Worm (Caenorhabditis elegans) whole organism, midembryonic: ENCODE results near the gene srh-277.

Experiments used
- T22C8.4 ChIP-seq: fragments of 200-800 bp; sonication (Bioruptor generic); IDR thresholded peaks from 2 replicates; pipeline ENCODE4 v1.3.6; 2022; ENCODE audit warnings: missing genetic modification characterization, missing compliant biosample characterization
- cog-1 ChIP-seq: sonication (generic microtip); optimal IDR thresholded peaks from 2 replicates; lab custom pipeline; 2016; ENCODE audit warnings: missing genetic modification characterization, missing compliant biosample characterization
- flt-1 ChIP-seq: fragments of 200-800 bp; sonication (Bioruptor generic); IDR thresholded peaks from 2 replicates; pipeline ENCODE4 v1.3.6; 2022; ENCODE audit warnings: missing genetic modification characterization, missing compliant biosample characterization
- klf-2 ChIP-seq: fragments of 200-800 bp; sonication (Bioruptor generic); conservative IDR thresholded peaks from 2 replicates; pipeline ENCODE4 v1.3.6; 2022; ENCODE audit warnings: missing genetic modification reagents, missing genetic modification characterization, missing compliant biosample characterization
- med-1 ChIP-seq: sonication (generic microtip); optimal IDR thresholded peaks from 2 replicates; lab custom pipeline; 2017; ENCODE audit warnings: missing genetic modification characterization, mild to moderate bottlenecking, missing compliant biosample characterization, antibody characterized with exemption, missing genetic modification reagents; ENCODE audit not compliant: insufficient read depth
- ref-1 ChIP-seq: fragments of 200-800 bp; sonication (Bioruptor generic); conservative IDR thresholded peaks from 2 replicates; pipeline ENCODE4 v1.3.6; 2022; ENCODE audit warnings: missing genetic modification reagents, missing genetic modification characterization, missing compliant biosample characterization
- tab-1 ChIP-seq: fragments of 200-800 bp; sonication (Bioruptor generic); IDR thresholded peaks from 2 replicates; pipeline ENCODE4 v1.3.6; 2022; ENCODE audit warnings: missing genetic modification characterization, missing compliant biosample characterization
- ztf-23 ChIP-seq: fragments of 200-800 bp; sonication (Bioruptor generic); IDR thresholded peaks from 2 replicates; pipeline ENCODE4 v1.3.6; 2022; ENCODE audit warnings: missing genetic modification reagents, missing genetic modification characterization, missing compliant biosample characterization
- ztf-29 ChIP-seq: fragments of 200-800 bp; sonication (Bioruptor generic); IDR thresholded peaks from 2 replicates; pipeline ENCODE4 v1.3.6; 2022; ENCODE audit warnings: missing genetic modification reagents, missing genetic modification characterization, missing compliant biosample characterization

Gene srh-277

DNA sequence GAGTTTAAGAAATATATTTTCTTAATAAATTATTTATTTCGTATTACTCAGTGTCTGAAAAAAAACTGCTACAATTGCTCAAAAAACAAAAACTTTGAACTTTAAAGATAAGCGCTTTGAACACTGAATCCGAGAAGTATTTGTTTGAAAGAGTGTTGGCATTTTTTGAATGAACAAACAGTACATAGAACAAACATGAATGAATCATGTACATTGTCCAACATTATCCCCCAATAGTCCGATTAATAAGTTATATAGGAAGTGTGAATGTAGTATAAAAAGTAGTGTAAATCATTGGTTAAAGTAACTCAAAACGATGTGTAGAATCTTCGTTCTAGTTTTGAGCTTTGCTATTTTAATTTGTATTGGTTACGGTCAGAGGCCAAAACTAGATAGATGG lies 18.7 kb downstream of the srh-277 start, which contains the start of gene F11A5.17:
TSS of gene F11A5.17 (plus strand) at position 301 of the 400 bp plus-strand sequence.
- TF ChIP-seq klf-2 (GFP tag; lab: Robert Waterston, UW), result no peak
- TF ChIP-seq T22C8.4 (GFP tag; lab: Robert Waterston, UW), result no peak

DNA sequence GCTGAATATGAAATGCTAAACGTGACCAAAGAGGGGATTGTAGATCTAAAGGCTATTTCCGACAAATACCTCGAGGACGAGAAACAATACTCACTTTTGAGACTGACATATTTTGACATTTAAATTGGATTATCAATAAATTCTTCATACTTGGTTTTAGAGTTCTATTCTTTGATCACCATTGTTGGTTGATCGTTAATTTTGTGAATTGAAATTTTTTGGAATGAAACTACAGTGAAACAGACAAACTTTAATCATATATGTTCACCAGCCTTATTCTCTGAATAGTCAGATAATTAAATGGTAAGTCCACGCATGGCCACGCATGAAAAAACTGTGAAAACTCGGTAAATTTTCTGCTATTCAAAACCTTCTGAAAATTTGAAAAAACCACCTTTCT lies 19.6 kb downstream of the srh-277 start, which contains the start of gene F11A5.18:
TSS of gene F11A5.18 (plus strand) at position 301 of the 400 bp plus-strand sequence.
- TF ChIP-seq ref-1 (GFP tag; lab: Robert Waterston, UW), result no peak
- no peak for TF ChIP-seq ztf-23 (GFP tag; lab: Robert Waterston, UW)
- TF ChIP-seq med-1 (GFP tag; lab: Kevin White, UChicago), result no peak
- TF ChIP-seq ztf-29 (GFP tag; lab: Robert Waterston, UW), result no peak
- TF ChIP-seq cog-1 (tag; lab: Kevin White, UChicago), result no peak
- TF ChIP-seq tab-1 (GFP tag; lab: Robert Waterston, UW), result no peak
- no peak for TF ChIP-seq klf-2 (GFP tag; lab: Robert Waterston, UW)
- TF ChIP-seq flt-1, result no peak
- TF ChIP-seq T22C8.4 (GFP tag; lab: Robert Waterston, UW), result no peak

DNA sequence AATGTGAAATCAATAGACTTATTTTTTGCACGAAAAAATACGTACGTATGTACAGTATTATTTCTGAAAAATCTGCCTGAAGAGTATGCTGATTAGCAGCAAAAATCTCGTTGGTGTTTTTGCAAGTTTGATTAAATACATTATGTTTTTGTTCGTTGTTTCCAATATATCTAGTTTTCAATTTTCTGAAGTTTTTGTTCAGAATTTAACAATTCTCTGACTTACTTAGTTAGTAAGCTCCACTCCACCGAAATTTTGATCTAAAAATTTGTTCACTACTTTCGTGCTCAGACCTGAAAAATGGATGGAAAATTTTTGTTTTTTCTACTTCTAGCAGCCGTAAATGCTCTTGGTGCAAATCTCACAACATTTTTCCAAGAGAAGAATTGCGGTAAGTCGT lies 21.9 kb downstream of the srh-277 start, which contains the start of gene irld-26:
TSS of gene irld-26 (plus strand) at position 301 of the 400 bp plus-strand sequence.
- no peak for TF ChIP-seq ztf-23 (GFP tag; lab: Robert Waterston, UW)
- TF ChIP-seq klf-2 (GFP tag; lab: Robert Waterston, UW), result no peak
- no peak for TF ChIP-seq flt-1
- no peak for TF ChIP-seq T22C8.4 (GFP tag; lab: Robert Waterston, UW)
- no peak for TF ChIP-seq ref-1 (GFP tag; lab: Robert Waterston, UW)
- TF ChIP-seq cog-1 (tag; lab: Kevin White, UChicago), result no peak
- no peak for TF ChIP-seq ztf-29 (GFP tag; lab: Robert Waterston, UW)
- no peak for TF ChIP-seq med-1 (GFP tag; lab: Kevin White, UChicago)
- TF ChIP-seq tab-1 (GFP tag; lab: Robert Waterston, UW), result no peak

DNA sequence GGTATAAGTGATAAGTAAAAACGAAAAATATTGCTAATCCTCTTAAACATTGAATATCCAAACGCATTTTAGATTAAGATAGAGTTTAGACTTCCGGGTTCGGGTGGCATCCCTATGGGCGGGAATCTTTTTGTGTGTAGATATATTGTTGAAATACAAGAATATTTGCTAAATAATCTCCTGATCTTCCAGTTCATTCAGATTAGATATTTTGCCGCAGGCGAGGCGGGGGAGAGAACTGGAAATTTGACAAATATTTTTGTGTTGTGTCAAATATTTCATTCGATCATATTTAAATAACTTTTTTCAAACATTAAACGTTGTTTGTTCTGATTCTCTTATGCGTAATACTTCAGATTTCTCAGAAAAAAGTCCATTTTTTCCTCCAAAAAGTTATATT lies 26.8 kb downstream of the srh-277 start, which contains the start of gene oac-15:
TSS of gene oac-15 (minus strand) at position 101 of the 400 bp plus-strand sequence.
- no peak for TF ChIP-seq ref-1 (GFP tag; lab: Robert Waterston, UW)
- TF ChIP-seq tab-1 (GFP tag; lab: Robert Waterston, UW), result no peak
- TF ChIP-seq ztf-23 (GFP tag; lab: Robert Waterston, UW), result no peak
- no peak for TF ChIP-seq cog-1 (tag; lab: Kevin White, UChicago)
- no peak for TF ChIP-seq med-1 (GFP tag; lab: Kevin White, UChicago)
- TF ChIP-seq ztf-29 (GFP tag; lab: Robert Waterston, UW), result no peak
- TF ChIP-seq T22C8.4 (GFP tag; lab: Robert Waterston, UW), result no peak
- TF ChIP-seq flt-1, result no peak

DNA sequence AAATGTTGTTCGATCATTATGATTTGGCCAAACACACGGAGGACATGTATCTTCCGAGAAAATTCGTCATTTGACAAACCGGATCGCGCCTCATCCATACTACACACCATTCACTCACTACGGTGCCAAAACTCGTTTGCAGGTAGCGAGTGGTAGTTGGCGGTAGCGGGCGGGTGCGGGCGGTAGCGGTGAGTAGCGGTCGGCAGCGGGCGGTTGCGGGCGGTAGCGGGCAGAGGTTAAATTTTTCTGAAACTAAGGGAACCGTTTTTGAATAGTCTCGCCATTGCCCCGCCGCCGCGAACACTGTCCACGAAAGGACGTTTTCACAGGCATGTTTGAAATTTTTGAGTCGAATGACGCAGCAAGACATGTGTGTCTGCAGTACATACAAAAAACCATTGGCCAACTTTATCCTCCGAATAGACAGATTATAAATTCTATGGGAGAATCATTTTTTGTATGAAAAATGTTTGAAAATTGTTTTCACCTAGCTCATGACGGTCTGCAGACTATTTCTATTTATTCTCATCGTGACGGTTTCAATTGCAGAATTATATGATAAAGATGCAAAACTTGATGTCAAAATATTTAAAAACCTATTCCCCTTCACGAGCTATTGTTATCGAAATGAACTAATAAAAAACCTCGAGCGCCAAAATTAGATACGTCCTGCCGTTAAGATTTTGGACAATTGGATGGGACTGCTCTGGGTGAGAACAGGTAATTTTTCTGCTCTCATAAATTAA lies 27.4 kb downstream of the srh-277 start, which contains the start of gene F11A5.16:
TSS of gene F11A5.16 (plus strand) at position 696 of the 746 bp plus-strand sequence.
- TF ChIP-seq tab-1 (GFP tag; lab: Robert Waterston, UW) (0 out of 2 replicates have a peak, but pooled peaks have one; percentile 18), ref-1 (GFP tag; lab: Robert Waterston, UW) (no peak)

DNA sequence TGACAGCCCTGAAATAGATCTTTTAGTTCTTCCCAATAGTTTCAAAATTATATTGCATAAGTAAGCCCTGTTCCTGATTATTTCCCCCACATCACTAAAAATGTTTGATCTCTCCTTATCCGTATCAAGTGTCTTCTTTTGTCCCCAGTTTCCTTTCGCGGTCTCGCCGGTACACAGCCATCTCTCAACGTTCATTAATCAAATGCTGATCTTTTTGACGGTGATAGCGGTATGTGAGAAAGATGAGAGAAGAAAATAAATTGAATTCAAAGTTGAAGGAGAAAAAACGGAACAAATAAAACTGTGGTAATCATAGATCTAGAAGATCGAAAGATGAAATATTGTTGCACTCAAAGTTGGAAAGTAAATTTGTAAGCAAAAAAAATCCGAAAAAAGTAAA lies 28.7 kb downstream of the srh-277 start:
- TF ChIP-seq med-1 (GFP tag; lab: Kevin White, UChicago) (no peak), cog-1 (tag; lab: Kevin White, UChicago) (no peak), klf-2 (GFP tag; lab: Robert Waterston, UW) (no peak)

DNA sequence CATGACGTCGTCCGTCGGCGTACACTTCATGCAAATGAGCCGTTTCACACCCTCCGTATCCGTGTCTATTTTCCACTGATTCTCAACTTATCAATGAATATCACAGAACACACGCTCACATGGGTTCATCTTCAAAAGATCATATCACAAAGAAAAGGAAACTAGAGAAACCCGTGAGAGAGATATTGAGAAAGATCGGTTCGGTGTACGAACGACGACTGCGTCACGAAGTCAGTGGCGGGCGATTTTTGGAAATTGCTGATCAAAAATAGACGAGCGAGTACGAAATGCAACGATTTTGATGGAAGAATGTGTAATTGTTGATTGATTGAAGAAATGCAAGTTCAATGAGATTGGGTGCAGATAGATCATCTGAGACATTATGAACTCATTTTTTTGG lies 30.3 kb downstream of the srh-277 start:
- TF ChIP-seq ztf-23 (GFP tag; lab: Robert Waterston, UW), result no peak
- no peak for TF ChIP-seq cog-1 (tag; lab: Kevin White, UChicago)
- TF ChIP-seq klf-2 (GFP tag; lab: Robert Waterston, UW), result no peak
- TF ChIP-seq med-1 (GFP tag; lab: Kevin White, UChicago), result no peak
- TF ChIP-seq ref-1 (GFP tag; lab: Robert Waterston, UW), result no peak
- TF ChIP-seq ztf-29 (GFP tag; lab: Robert Waterston, UW), result no peak
- TF ChIP-seq T22C8.4 (GFP tag; lab: Robert Waterston, UW), result no peak
- no peak for TF ChIP-seq tab-1 (GFP tag; lab: Robert Waterston, UW)
- TF ChIP-seq flt-1, result no peak

DNA sequence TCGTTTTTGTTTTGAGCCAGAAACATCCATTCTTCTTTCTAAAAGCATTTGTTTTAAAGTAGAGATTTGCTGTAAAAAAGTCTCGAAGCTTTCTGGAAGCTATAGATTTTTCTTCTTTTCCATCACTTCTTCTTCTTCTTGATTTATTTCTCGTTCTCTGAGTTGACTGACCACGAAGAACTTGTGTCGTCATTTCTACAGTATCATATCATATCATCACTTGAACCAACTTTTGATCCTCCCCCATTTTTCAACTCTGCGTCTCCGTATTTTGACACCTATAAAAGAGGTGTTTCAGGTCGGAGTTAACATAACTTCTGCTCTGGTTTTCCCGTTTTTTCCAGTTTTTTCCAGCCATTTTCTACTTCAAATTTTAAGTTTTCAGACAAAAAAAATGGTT lies 31.5 kb downstream of the srh-277 start, which contains the start of gene F11A5.9:
TSS of gene F11A5.9 (plus strand) at position 386 of the 400 bp plus-strand sequence.
- TF ChIP-seq T22C8.4 (GFP tag; lab: Robert Waterston, UW) (no peak), ref-1 (GFP tag; lab: Robert Waterston, UW) (no peak), tab-1 (GFP tag; lab: Robert Waterston, UW) (no peak), ztf-23 (GFP tag; lab: Robert Waterston, UW) (no peak), flt-1 (no peak), cog-1 (tag; lab: Kevin White, UChicago) (no peak)

DNA sequence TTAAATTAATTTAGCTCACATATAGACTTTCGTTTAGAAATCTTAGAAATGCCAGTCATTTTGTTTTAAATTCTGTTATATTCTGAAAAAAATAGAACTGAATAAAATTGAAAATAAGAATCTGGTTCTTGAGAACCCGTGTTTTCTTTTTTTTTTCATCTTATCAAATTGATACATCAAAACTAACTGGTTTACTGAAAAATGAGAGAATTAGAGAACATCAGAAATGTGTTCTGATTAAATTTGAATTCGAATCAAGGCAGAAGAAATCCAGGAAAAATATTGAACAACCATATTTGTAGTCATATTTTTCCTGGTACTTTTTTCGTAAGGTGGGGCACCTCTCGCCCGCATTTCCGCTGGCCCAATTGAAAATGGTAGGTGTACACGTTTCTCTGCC lies 35.5 kb downstream of the srh-277 start, which contains the start of gene F11A5.15:
TSS of gene F11A5.15 (minus strand) at position 101 of the 400 bp plus-strand sequence.
- no peak for TF ChIP-seq ref-1 (GFP tag; lab: Robert Waterston, UW)
- no peak for TF ChIP-seq flt-1
- no peak for TF ChIP-seq ztf-29 (GFP tag; lab: Robert Waterston, UW)
- no peak for TF ChIP-seq tab-1 (GFP tag; lab: Robert Waterston, UW)
- TF ChIP-seq cog-1 (tag; lab: Kevin White, UChicago), result no peak
